Fruit fly (Drosophila melanogaster) whole organism, embryonic: ENCODE data around the gene alpha-PheRS.
A peak's percentile ranks its signal among the peaks of the same experiment; 100 is the strongest.

Source experiments
- Atf-2 ChIP-seq: fragments of 200-800 bp; sonication (Bioruptor generic); optimal IDR thresholded peaks from 2 replicates; lab custom pipeline; 2016; ENCODE audit warnings: missing biosample characterization, missing genetic modification characterization
- CG10147 ChIP-seq: fragments of 200-800 bp; sonication (Bioruptor generic); optimal IDR thresholded peaks from 2 replicates; lab custom pipeline; 2019; ENCODE audit warnings: missing biosample characterization, mild to moderate bottlenecking, missing genetic modification characterization, moderate library complexity
- CG1024 ChIP-seq: fragments of 200-800 bp; sonication (Bioruptor generic); IDR thresholded peaks from 2 replicates; pipeline ENCODE4 v1.3.6; 2022; ENCODE audit warnings: missing biosample characterization, missing genetic modification characterization
- CG10366 ChIP-seq: fragments of 200-800 bp; sonication (Bioruptor generic); IDR thresholded peaks from 2 replicates; pipeline ENCODE4 v1.3.6; 2022; ENCODE audit warnings: missing biosample characterization, missing genetic modification characterization
- CG10959 ChIP-seq: fragments of 200-800 bp; sonication (Bioruptor generic); IDR thresholded peaks from 2 replicates; pipeline ENCODE4 v1.3.6; 2022; ENCODE audit warnings: missing biosample characterization, missing genetic modification characterization
- CG12391 ChIP-seq: fragments of 200-800 bp; sonication (Bioruptor generic); optimal IDR thresholded peaks from 3 replicates; lab custom pipeline; 2018; ENCODE audit warnings: missing biosample characterization, mild to moderate bottlenecking, missing genetic modification characterization, moderate library complexity
- CG12744 ChIP-seq: fragments of 200-800 bp; sonication (Bioruptor generic); optimal IDR thresholded peaks from 2 replicates; lab custom pipeline; 2016; ENCODE audit warnings: missing biosample characterization, missing genetic modification characterization
- CG13123 ChIP-seq: fragments of 200-800 bp; sonication (Bioruptor generic); optimal IDR thresholded peaks from 2 replicates; lab custom pipeline; 2016; ENCODE audit warnings: missing biosample characterization, missing genetic modification characterization
- CG15514 ChIP-seq: fragments of 200-800 bp; sonication (Bioruptor generic); optimal IDR thresholded peaks from 3 replicates; lab custom pipeline; 2017; ENCODE audit warnings: missing biosample characterization, missing genetic modification characterization, mild to moderate bottlenecking, moderate library complexity, missing genetic modification reagents
- CG1602 ChIP-seq: fragments of 200-800 bp; sonication (Bioruptor generic); optimal IDR thresholded peaks from 3 replicates; lab custom pipeline; 2016; ENCODE audit warnings: missing biosample characterization, missing genetic modification characterization
- CG18476 ChIP-seq: fragments of 200-800 bp; sonication (Bioruptor generic); optimal IDR thresholded peaks from 2 replicates; lab custom pipeline; 2016; ENCODE audit warnings: missing biosample characterization, mild to moderate bottlenecking, missing genetic modification characterization
- CG2199 ChIP-seq: fragments of 200-800 bp; sonication (Bioruptor generic); IDR thresholded peaks from 3 replicates; pipeline ENCODE4 v1.3.6; 2022; ENCODE audit warnings: missing biosample characterization, missing genetic modification characterization
- CG3065 ChIP-seq: fragments of 200-800 bp; sonication (Bioruptor generic); optimal IDR thresholded peaks from 2 replicates; lab custom pipeline; 2016; ENCODE audit warnings: missing biosample characterization, missing genetic modification characterization
- CG33557 ChIP-seq: fragments of 200-800 bp; sonication (Bioruptor generic); optimal IDR thresholded peaks from 2 replicates; lab custom pipeline; 2019; ENCODE audit warnings: missing biosample characterization, mild to moderate bottlenecking, missing genetic modification characterization, moderate library complexity
- CG34376 ChIP-seq: fragments of 200-800 bp; sonication (Bioruptor generic); optimal IDR thresholded peaks from 2 replicates; lab custom pipeline; 2018; ENCODE audit warnings: missing biosample characterization, mild to moderate bottlenecking, missing genetic modification characterization
- CG4820 ChIP-seq: fragments of 200-800 bp; sonication (Bioruptor generic); optimal IDR thresholded peaks from 3 replicates; lab custom pipeline; 2016; ENCODE audit warnings: missing biosample characterization, missing genetic modification characterization
- CG6175 ChIP-seq: fragments of 200-800 bp; sonication (Bioruptor generic); IDR thresholded peaks from 3 replicates; pipeline ENCODE4 v1.3.6; 2022; ENCODE audit warnings: missing biosample characterization, missing genetic modification characterization
- CG7745 ChIP-seq: fragments of 200-800 bp; sonication (Bioruptor generic); optimal IDR thresholded peaks from 2 replicates; lab custom pipeline; 2018; ENCODE audit warnings: missing biosample characterization, mild to moderate bottlenecking, missing genetic modification characterization, moderate library complexity
- CG7786 ChIP-seq: fragments of 200-800 bp; sonication (Bioruptor generic); optimal IDR thresholded peaks from 2 replicates; lab custom pipeline; 2016; ENCODE audit warnings: missing biosample characterization, missing genetic modification characterization
- Elba2 ChIP-seq: fragments of 200-800 bp; sonication (Bioruptor generic); optimal IDR thresholded peaks from 3 replicates; lab custom pipeline; 2016; ENCODE audit warnings: missing biosample characterization, missing genetic modification characterization
- Gug ChIP-seq: fragments of 200-800 bp; sonication (Bioruptor generic); IDR thresholded peaks from 4 replicates; pipeline ENCODE4 v1.3.6; 2022; ENCODE audit warnings: missing biosample characterization, missing genetic modification characterization
- Hmx ChIP-seq: fragments of 200-800 bp; sonication (Bioruptor generic); optimal IDR thresholded peaks from 2 replicates; lab custom pipeline; 2016; ENCODE audit warnings: missing biosample characterization, missing genetic modification characterization
- Mes4 ChIP-seq: fragments of 200-800 bp; sonication (Bioruptor generic); optimal IDR thresholded peaks from 2 replicates; lab custom pipeline; 2016; ENCODE audit warnings: missing biosample characterization, missing genetic modification characterization
- Mrtf ChIP-seq: fragments of 200-800 bp; sonication (Bioruptor generic); IDR thresholded peaks from 3 replicates; pipeline ENCODE4 v1.3.6; 2022; ENCODE audit warnings: missing biosample characterization, missing genetic modification characterization
- Rx ChIP-seq: fragments of 200-800 bp; sonication (Bioruptor generic); IDR thresholded peaks from 2 replicates; pipeline ENCODE4 v1.3.6; 2022; ENCODE audit warnings: missing biosample characterization, missing genetic modification characterization
- Sry-δ ChIP-seq: fragments of 200-800 bp; sonication (Bioruptor generic); optimal IDR thresholded peaks from 2 replicates; lab custom pipeline; 2016; ENCODE audit warnings: missing biosample characterization, missing genetic modification characterization
- Stat92E ChIP-seq, 3 experiments: fragments of >200 bp in 2 of 3; fragments of 200-800 bp in 1 of 3; sonication (Bioruptor generic) in 1 of 3; optimal IDR thresholded peaks; 2 replicates each; lab custom pipeline; 2017 to 2019; ENCODE audit warnings: missing biosample characterization in 3 of 3, missing genetic modification characterization in 3 of 3, mild to moderate bottlenecking in 1 of 3, moderate library complexity in 1 of 3
- Tbp ChIP-seq: fragments of >200 bp; optimal IDR thresholded peaks from 2 replicates; lab custom pipeline; 2018; ENCODE audit warnings: missing biosample characterization, missing genetic modification characterization
- ash1 ChIP-seq: fragments of 200-800 bp; sonication (Bioruptor generic); optimal IDR thresholded peaks from 2 replicates; lab custom pipeline; 2018; ENCODE audit warnings: missing biosample characterization, mild to moderate bottlenecking, missing genetic modification characterization
- az2 ChIP-seq: fragments of 200-800 bp; sonication (Bioruptor generic); optimal IDR thresholded peaks from 3 replicates; lab custom pipeline; 2016; ENCODE audit warnings: missing biosample characterization, missing genetic modification characterization
- crol ChIP-seq: fragments of 200-800 bp; sonication (Bioruptor generic); IDR thresholded peaks from 2 replicates; pipeline ENCODE4 v1.3.6; 2022; ENCODE audit warnings: missing biosample characterization, missing genetic modification characterization
- cwo ChIP-seq: fragments of 200-800 bp; sonication (Bioruptor generic); optimal IDR thresholded peaks from 3 replicates; lab custom pipeline; 2017; ENCODE audit warnings: missing biosample characterization, missing genetic modification characterization, mild to moderate bottlenecking, moderate library complexity, missing genetic modification reagents
- danr ChIP-seq: fragments of 200-800 bp; sonication (Bioruptor generic); IDR thresholded peaks from 2 replicates; pipeline ENCODE4 v1.3.6; 2022; ENCODE audit warnings: missing biosample characterization, missing genetic modification characterization
- dimm ChIP-seq: fragments of 200-800 bp; sonication (Bioruptor generic); IDR thresholded peaks from 2 replicates; pipeline ENCODE4 v1.3.6; 2022; ENCODE audit warnings: missing biosample characterization, missing genetic modification characterization
- dm ChIP-seq: fragments of 200-800 bp; sonication (Bioruptor generic); optimal IDR thresholded peaks from 3 replicates; lab custom pipeline; 2016; ENCODE audit warnings: missing biosample characterization, missing genetic modification characterization
- en ChIP-seq: fragments of 200-800 bp; sonication (Bioruptor generic); optimal IDR thresholded peaks from 2 replicates; lab custom pipeline; 2016; ENCODE audit warnings: missing biosample characterization, missing genetic modification characterization
- ftz-f1 ChIP-seq: fragments of 200-800 bp; sonication (Bioruptor generic); optimal IDR thresholded peaks from 2 replicates; lab custom pipeline; 2016; ENCODE audit warnings: missing biosample characterization, missing genetic modification characterization
- gcm ChIP-seq: fragments of 200-800 bp; sonication (Bioruptor generic); optimal IDR thresholded peaks from 2 replicates; lab custom pipeline; 2019; ENCODE audit warnings: missing biosample characterization, mild to moderate bottlenecking, missing genetic modification characterization, moderate library complexity
- gem ChIP-seq: fragments of 200-800 bp; sonication (Bioruptor generic); optimal IDR thresholded peaks from 2 replicates; lab custom pipeline; 2019; ENCODE audit warnings: missing biosample characterization, mild to moderate bottlenecking, missing genetic modification characterization, moderate library complexity
- jumu ChIP-seq: fragments of 200-800 bp; sonication (Bioruptor generic); optimal IDR thresholded peaks from 3 replicates; lab custom pipeline; 2016; ENCODE audit warnings: missing biosample characterization, missing genetic modification characterization
- nmo ChIP-seq: fragments of 200-800 bp; sonication (Bioruptor generic); optimal IDR thresholded peaks from 2 replicates; lab custom pipeline; 2018; ENCODE audit warnings: missing biosample characterization, mild to moderate bottlenecking, missing genetic modification characterization, moderate library complexity
- phol ChIP-seq: fragments of 200-800 bp; sonication (Bioruptor generic); optimal IDR thresholded peaks from 3 replicates; lab custom pipeline; 2018; ENCODE audit warnings: missing biosample characterization, mild to moderate bottlenecking, missing genetic modification characterization, moderate library complexity
- prd ChIP-seq, 3 experiments: fragments of >200 bp in 2 of 3; fragments of 200-800 bp in 1 of 3; sonication (Bioruptor generic) in 1 of 3; optimal IDR thresholded peaks in 2 of 3; IDR thresholded peaks in 1 of 3; 2 replicates in 2 of 3; 3 replicates in 1 of 3; pipeline versions ENCODE4 v1.3.6 to Lab custom; 2017 to 2022; ENCODE audit warnings: missing biosample characterization in 1 of 3, missing genetic modification characterization in 1 of 3
- run ChIP-seq: fragments of 200-800 bp; sonication (Bioruptor generic); optimal IDR thresholded peaks from 3 replicates; lab custom pipeline; 2018; ENCODE audit warnings: missing biosample characterization, mild to moderate bottlenecking, missing genetic modification characterization
- scrt ChIP-seq: fragments of 200-800 bp; sonication (Bioruptor generic); optimal IDR thresholded peaks from 2 replicates; lab custom pipeline; 2018; ENCODE audit warnings: missing biosample characterization, mild to moderate bottlenecking, missing genetic modification characterization, moderate library complexity
- sim ChIP-seq: fragments of 200-800 bp; sonication (Bioruptor generic); IDR thresholded peaks from 2 replicates; pipeline ENCODE4 v1.3.6; 2022; ENCODE audit warnings: missing biosample characterization, missing genetic modification characterization
- tin ChIP-seq: fragments of 200-800 bp; sonication (Bioruptor generic); optimal IDR thresholded peaks from 3 replicates; lab custom pipeline; 2016; ENCODE audit warnings: missing biosample characterization, missing genetic modification characterization
- tll ChIP-seq, 2 experiments: fragments of 200-800 bp in 1 of 2; fragments of >200 bp in 1 of 2; sonication (Bioruptor generic) in 1 of 2; optimal IDR thresholded peaks; 2 replicates each; lab custom pipeline; 2017 to 2019; ENCODE audit warnings: missing biosample characterization in 2 of 2, missing genetic modification characterization in 2 of 2, mild to moderate bottlenecking in 1 of 2, moderate library complexity in 1 of 2

alpha-PheRS gene

DNA sequence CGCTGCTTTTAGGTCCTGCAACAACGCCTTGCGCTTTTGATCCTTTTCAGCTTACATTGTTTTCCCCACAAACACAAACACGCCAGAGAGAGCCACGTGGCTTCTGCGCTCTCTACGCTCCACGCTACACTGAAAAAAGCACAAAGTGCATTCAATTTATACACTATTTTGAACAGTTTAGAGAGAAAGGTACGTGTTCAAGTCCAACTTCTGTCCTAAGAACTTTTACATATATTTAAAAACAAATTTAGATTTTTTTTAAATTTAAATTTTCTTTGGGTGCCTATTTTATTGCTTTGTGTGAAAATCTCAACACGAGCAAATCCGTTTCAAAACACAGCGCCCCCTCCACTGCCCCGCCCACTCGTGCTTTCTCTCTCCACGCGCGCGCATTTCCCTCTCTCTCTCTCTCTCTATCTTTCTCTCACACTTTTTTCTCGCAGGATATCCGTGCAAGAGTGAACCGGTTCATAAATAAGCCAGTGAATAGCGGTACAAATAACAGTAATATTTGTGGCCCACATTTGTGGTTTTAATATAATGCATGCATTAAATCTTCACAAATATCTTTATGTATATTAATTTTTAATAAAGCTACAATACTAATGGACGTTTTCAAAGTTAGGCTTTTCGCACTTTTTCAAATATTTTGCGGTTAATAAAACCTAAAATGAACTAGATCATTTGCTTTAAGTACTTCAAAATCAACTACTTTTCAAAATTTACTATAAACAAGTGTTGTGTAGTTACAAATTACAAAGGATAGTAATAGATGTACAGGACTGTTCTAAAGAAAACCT, 45.2 kb downstream of the alpha-PheRS start (continued):
- TF ChIP-seq phol (peak; percentile 81), Rx (GFP tag; lab: Robert Waterston, UW) (peak; percentile 82), CG2199 (GFP tag; lab: Robert Waterston, UW) (peak; percentile 90), az2 (GFP tag; lab: Kevin White, UChicago) (peak; percentile 83), gcm (peak; percentile 72), Atf-2 (GFP tag; lab: Kevin White, UChicago) (no peak), ash1 (peak; percentile 2), CG18476 (GFP tag; lab: Kevin White, UChicago) (peak; percentile 69), Mes4 (GFP tag; lab: Kevin White, UChicago) (peak; percentile 26), tll (GFP tag; optimal IDR thresholded peaks at IDR 0.05; lab: Kevin White, UChicago) (no peak), CG15514 (GFP tag; lab: Kevin White, UChicago) (peak; percentile 97), Hmx (GFP tag; lab: Kevin White, UChicago) (no peak), en (GFP tag; lab: Kevin White, UChicago) (no peak), danr (GFP tag; lab: Robert Waterston, UW) (peak; percentile 63; the same call in 1 of the 2 replicates), Stat92E (GFP tag; optimal IDR thresholded peaks at IDR 0.05; lab: Kevin White, UChicago) (no peak), cwo (GFP tag; lab: Kevin White, UChicago) (peak; percentile 84), crol (GFP tag; lab: Robert Waterston, UW) (no peak), Elba2 (GFP tag; lab: Kevin White, UChicago) (no peak), ftz-f1 (GFP tag; lab: Kevin White, UChicago) (no peak), CG33557 (GFP tag; lab: Kevin White, UChicago) (no peak), jumu (GFP tag; lab: Kevin White, UChicago) (peak; percentile 49), CG13123 (peak; percentile 45), run (tag; lab: Kevin White, UChicago) (peak; percentile 74), prd (optimal IDR thresholded peaks at IDR 0.05; lab: Kevin White, UChicago) (no peak), prd (GFP tag; IDR thresholded peaks at IDR 0.05; lab: Robert Waterston, UW) (peak; percentile 90), nmo (GFP tag; lab: Kevin White, UChicago) (peak; percentile 83), CG7786 (GFP tag; lab: Kevin White, UChicago) (peak; percentile 42), CG10366 (GFP tag; lab: Robert Waterston, UW) (peak; percentile 82), CG7745 (tag; lab: Kevin White, UChicago) (no peak), CG10147 (peak; percentile 82), dimm (0 out of 2 replicates have a peak, but pooled peaks have one; percentile 48), dm (peak; percentile 27), CG3065 (peak; percentile 59), CG6175 (GFP tag; lab: Robert Waterston, UW) (0 out of 3 replicates have a peak, but pooled peaks have one; percentile 64), CG1602 (peak; percentile 43), Mrtf (GFP tag; lab: Robert Waterston, UW) (peak; percentile 78; the same call in 2 of the 3 replicates), Gug (GFP tag; lab: Robert Waterston, UW) (peak; percentile 67; the same call in 2 of the 4 replicates), Sry-δ (no peak), tin (GFP tag; lab: Kevin White, UChicago) (peak; percentile 77), sim (GFP tag; lab: Robert Waterston, UW) (peak; percentile 68), CG4820 (GFP tag; lab: Kevin White, UChicago) (peak; percentile 60), scrt (GFP tag; lab: Kevin White, UChicago) (peak; percentile 86), Tbp (GFP tag; lab: Kevin White, UChicago) (no peak), CG12744 (GFP tag; lab: Kevin White, UChicago) (peak; percentile 53), CG10959 (GFP tag; lab: Robert Waterston, UW) (peak; percentile 49; the same call in 1 of the 2 replicates), CG1024 (GFP tag; lab: Robert Waterston, UW) (peak; percentile 62), CG12391 (peak; percentile 86), gem (tag; lab: Kevin White, UChicago) (peak; percentile 89), CG34376 (GFP tag; lab: Kevin White, UChicago) (peak; percentile 67)
